Fruit fly (Drosophila melanogaster) whole organism, prepupa: ENCODE results near the gene Gnpnat.

Experiments used
- CG10669 ChIP-seq: fragments of 200-800 bp; sonication (Bioruptor generic); optimal IDR thresholded peaks from 3 replicates; lab custom pipeline; 2018; ENCODE audit warnings: missing biosample characterization, mild to moderate bottlenecking, missing genetic modification characterization, moderate library complexity
- CG11762 ChIP-seq: fragments of 200-800 bp; sonication (Bioruptor generic); optimal IDR thresholded peaks from 3 replicates; lab custom pipeline; 2016; ENCODE audit warnings: missing biosample characterization, missing genetic modification characterization; ENCODE audit not compliant: insufficient read depth
- CG11902 ChIP-seq: fragments of 200-800 bp; sonication (Bioruptor generic); optimal IDR thresholded peaks from 3 replicates; lab custom pipeline; 2016; ENCODE audit warnings: missing biosample characterization, missing genetic modification characterization
- CG15336 ChIP-seq: fragments of 200-800 bp; sonication (Bioruptor generic); IDR thresholded peaks from 2 replicates; pipeline ENCODE4 v1.3.6; 2022; ENCODE audit warnings: missing biosample characterization, missing genetic modification characterization
- CG1621 ChIP-seq: fragments of 200-800 bp; sonication (Bioruptor generic); optimal IDR thresholded peaks from 3 replicates; lab custom pipeline; 2018; ENCODE audit warnings: missing biosample characterization, mild to moderate bottlenecking, missing genetic modification characterization
- CG16779 ChIP-seq: fragments of 200-800 bp; sonication (Bioruptor generic); optimal IDR thresholded peaks from 3 replicates; lab custom pipeline; 2017; ENCODE audit warnings: missing biosample characterization, mild to moderate bottlenecking, missing genetic modification characterization
- CG3032 ChIP-seq: fragments of 200-800 bp; optimal IDR thresholded peaks from 2 replicates; lab custom pipeline; 2019; ENCODE audit warnings: missing biosample characterization, mild to moderate bottlenecking, missing genetic modification characterization, moderate library complexity
- CG31627 ChIP-seq: fragments of 200-800 bp; sonication (Bioruptor generic); optimal IDR thresholded peaks from 3 replicates; lab custom pipeline; 2016; ENCODE audit warnings: missing biosample characterization, missing genetic modification characterization
- CG34406 ChIP-seq: fragments of 200-800 bp; sonication (Bioruptor generic); optimal IDR thresholded peaks from 3 replicates; lab custom pipeline; 2016; ENCODE audit warnings: missing biosample characterization, missing genetic modification characterization
- CG3919 ChIP-seq: fragments of 200-800 bp; sonication (Bioruptor generic); optimal IDR thresholded peaks from 3 replicates; lab custom pipeline; 2016; ENCODE audit warnings: missing biosample characterization, missing genetic modification characterization
- CG4318 ChIP-seq: fragments of 200-800 bp; sonication (Bioruptor generic); optimal IDR thresholded peaks from 3 replicates; lab custom pipeline; 2017; ENCODE audit warnings: missing biosample characterization, mild to moderate bottlenecking, missing genetic modification characterization
- CG6163 ChIP-seq: fragments of 200-800 bp; sonication (Bioruptor generic); IDR thresholded peaks from 3 replicates; pipeline ENCODE4 v1.3.6; 2022; ENCODE audit warnings: missing biosample characterization, missing genetic modification characterization
- CG6276 ChIP-seq: fragments of 200-800 bp; sonication (Bioruptor generic); optimal IDR thresholded peaks from 2 replicates; lab custom pipeline; 2017; ENCODE audit warnings: missing biosample characterization, mild to moderate bottlenecking, missing genetic modification characterization
- CG6792 ChIP-seq: fragments of 200-800 bp; sonication (Bioruptor generic); optimal IDR thresholded peaks from 3 replicates; lab custom pipeline; 2016; ENCODE audit warnings: missing biosample characterization, missing genetic modification characterization
- CG6808 ChIP-seq: fragments of 200-800 bp; sonication (Bioruptor generic); optimal IDR thresholded peaks from 3 replicates; lab custom pipeline; 2017; ENCODE audit warnings: missing biosample characterization, missing genetic modification characterization, mild to moderate bottlenecking, moderate library complexity, missing genetic modification reagents
- CG6854 ChIP-seq: fragments of 200-800 bp; sonication (Bioruptor generic); optimal IDR thresholded peaks from 2 replicates; lab custom pipeline; 2017; ENCODE audit warnings: missing biosample characterization, mild to moderate bottlenecking, missing genetic modification characterization
- CG7368 ChIP-seq: fragments of 200-800 bp; sonication (Bioruptor generic); optimal IDR thresholded peaks from 3 replicates; lab custom pipeline; 2016; ENCODE audit warnings: missing biosample characterization, missing genetic modification characterization
- CG8119 ChIP-seq: fragments of 200-800 bp; sonication (Bioruptor generic); IDR thresholded peaks from 3 replicates; pipeline ENCODE4 v1.3.6; 2022; ENCODE audit warnings: missing biosample characterization, missing genetic modification characterization
- CG8319 ChIP-seq: fragments of 200-800 bp; sonication (Bioruptor generic); optimal IDR thresholded peaks from 3 replicates; lab custom pipeline; 2016; ENCODE audit warnings: missing biosample characterization, missing genetic modification characterization
- CG8632 ChIP-seq: fragments of 200-800 bp; sonication (Bioruptor generic); optimal IDR thresholded peaks from 3 replicates; lab custom pipeline; 2016; ENCODE audit warnings: missing biosample characterization, missing genetic modification characterization
- CG9139 ChIP-seq: fragments of 200-800 bp; sonication (Bioruptor generic); optimal IDR thresholded peaks from 3 replicates; lab custom pipeline; 2017; ENCODE audit warnings: missing biosample characterization, mild to moderate bottlenecking, missing genetic modification characterization
- Eip75B ChIP-seq: fragments of 200-800 bp; sonication (Bioruptor generic); optimal IDR thresholded peaks from 3 replicates; lab custom pipeline; 2016; ENCODE audit warnings: missing biosample characterization, missing genetic modification characterization
- Eip78C ChIP-seq: fragments of 200-800 bp; sonication (Bioruptor generic); peaks from one replicate; lab custom pipeline; 2016; ENCODE audit warnings: missing biosample characterization, missing genetic modification characterization
- Eip93F ChIP-seq: fragments of 200-800 bp; sonication (Bioruptor generic); optimal IDR thresholded peaks from 2 replicates; lab custom pipeline; 2016; ENCODE audit warnings: missing biosample characterization, mild to moderate bottlenecking, missing genetic modification characterization
- Ets21C ChIP-seq: fragments of 200-800 bp; sonication (Bioruptor generic); optimal IDR thresholded peaks from 3 replicates; lab custom pipeline; 2016; ENCODE audit warnings: missing biosample characterization, missing genetic modification characterization
- Ets96B ChIP-seq: fragments of 200-800 bp; optimal IDR thresholded peaks from 2 replicates; lab custom pipeline; 2019; ENCODE audit warnings: missing biosample characterization, mild to moderate bottlenecking, missing genetic modification characterization, moderate library complexity
- Hr39 ChIP-seq: fragments of 200-800 bp; sonication (Bioruptor generic); optimal IDR thresholded peaks from 2 replicates; lab custom pipeline; 2016; ENCODE audit warnings: missing biosample characterization, missing genetic modification characterization
- Hr4 ChIP-seq: fragments of 200-800 bp; sonication (Bioruptor generic); optimal IDR thresholded peaks from 3 replicates; lab custom pipeline; 2016; ENCODE audit warnings: missing biosample characterization, missing genetic modification characterization
- Lpt ChIP-seq: fragments of 200-800 bp; sonication (Bioruptor generic); optimal IDR thresholded peaks from 3 replicates; lab custom pipeline; 2016; ENCODE audit warnings: missing biosample characterization, missing genetic modification characterization
- Smox ChIP-seq: fragments of 200-800 bp; sonication (Bioruptor generic); optimal IDR thresholded peaks from 3 replicates; lab custom pipeline; 2016; ENCODE audit warnings: missing biosample characterization, missing genetic modification characterization
- Sox14 ChIP-seq: fragments of 200-800 bp; sonication (Bioruptor generic); optimal IDR thresholded peaks from 3 replicates; lab custom pipeline; 2016; ENCODE audit warnings: missing biosample characterization, missing genetic modification characterization
- Sox15 ChIP-seq: fragments of 200-800 bp; sonication (Bioruptor generic); optimal IDR thresholded peaks from 3 replicates; lab custom pipeline; 2016; ENCODE audit warnings: missing biosample characterization, missing genetic modification characterization
- achi ChIP-seq: fragments of 200-800 bp; sonication (Bioruptor generic); optimal IDR thresholded peaks from 3 replicates; lab custom pipeline; 2016; ENCODE audit warnings: missing biosample characterization, missing genetic modification characterization
- acj6 ChIP-seq: fragments of 200-800 bp; sonication (Bioruptor generic); optimal IDR thresholded peaks from 3 replicates; lab custom pipeline; 2016; ENCODE audit warnings: missing biosample characterization, missing genetic modification characterization
- dac ChIP-seq: fragments of 200-800 bp; sonication (Bioruptor generic); optimal IDR thresholded peaks from 2 replicates; lab custom pipeline; 2017; ENCODE audit warnings: missing biosample characterization, mild to moderate bottlenecking, missing genetic modification characterization
- dsx ChIP-seq: fragments of 200-800 bp; optimal IDR thresholded peaks from 3 replicates; lab custom pipeline; 2019; ENCODE audit warnings: missing biosample characterization, mild to moderate bottlenecking, missing genetic modification characterization, moderate library complexity; ENCODE audit not compliant: poor library complexity, severe bottlenecking
- eg ChIP-seq: fragments of 200-800 bp; sonication (Bioruptor generic); IDR thresholded peaks from 3 replicates; pipeline ENCODE4 v1.3.6; 2022; ENCODE audit warnings: missing biosample characterization, missing genetic modification characterization
- esn ChIP-seq: fragments of 200-800 bp; sonication (Bioruptor generic); optimal IDR thresholded peaks from 2 replicates; lab custom pipeline; 2016; ENCODE audit warnings: missing biosample characterization, mild to moderate bottlenecking, missing genetic modification characterization, moderate library complexity
- fkh ChIP-seq: fragments of 200-800 bp; sonication (Bioruptor generic); optimal IDR thresholded peaks from 3 replicates; lab custom pipeline; 2017; ENCODE audit warnings: missing biosample characterization, mild to moderate bottlenecking, missing genetic modification characterization, moderate library complexity
- lz ChIP-seq: fragments of 200-800 bp; sonication (Bioruptor generic); optimal IDR thresholded peaks from 3 replicates; lab custom pipeline; 2016; ENCODE audit warnings: missing biosample characterization, missing genetic modification characterization
- net ChIP-seq: fragments of 200-800 bp; sonication (Bioruptor generic); optimal IDR thresholded peaks from 3 replicates; lab custom pipeline; 2016; ENCODE audit warnings: missing biosample characterization, missing genetic modification characterization
- salr ChIP-seq, 2 experiments: fragments of 200-800 bp; sonication (Bioruptor generic); optimal IDR thresholded peaks; 3 replicates each; lab custom pipeline; 2016 to 2018; ENCODE audit warnings: missing biosample characterization in 2 of 2, missing genetic modification characterization in 2 of 2, mild to moderate bottlenecking in 1 of 2
- spab ChIP-seq: fragments of 200-800 bp; sonication (Bioruptor generic); optimal IDR thresholded peaks from 2 replicates; lab custom pipeline; 2017; ENCODE audit warnings: missing biosample characterization, mild to moderate bottlenecking, missing genetic modification characterization, missing genetic modification reagents
- ss ChIP-seq, 2 experiments: fragments of 200-800 bp; sonication (Bioruptor generic); optimal IDR thresholded peaks; 2 replicates in 1 of 2; 3 replicates in 1 of 2; lab custom pipeline; 2017 to 2018; ENCODE audit warnings: mild to moderate bottlenecking in 2 of 2, missing biosample characterization in 2 of 2, missing genetic modification characterization in 2 of 2, moderate library complexity in 1 of 2
- svp ChIP-seq: fragments of 200-800 bp; sonication (Bioruptor generic); peaks from one replicate; lab custom pipeline; 2016; ENCODE audit warnings: missing biosample characterization, missing genetic modification characterization
- vri ChIP-seq: fragments of 200-800 bp; sonication (Bioruptor generic); optimal IDR thresholded peaks from 3 replicates; lab custom pipeline; 2016; ENCODE audit warnings: missing biosample characterization, mild to moderate bottlenecking, missing genetic modification characterization

The Gnpnat gene

DNA sequence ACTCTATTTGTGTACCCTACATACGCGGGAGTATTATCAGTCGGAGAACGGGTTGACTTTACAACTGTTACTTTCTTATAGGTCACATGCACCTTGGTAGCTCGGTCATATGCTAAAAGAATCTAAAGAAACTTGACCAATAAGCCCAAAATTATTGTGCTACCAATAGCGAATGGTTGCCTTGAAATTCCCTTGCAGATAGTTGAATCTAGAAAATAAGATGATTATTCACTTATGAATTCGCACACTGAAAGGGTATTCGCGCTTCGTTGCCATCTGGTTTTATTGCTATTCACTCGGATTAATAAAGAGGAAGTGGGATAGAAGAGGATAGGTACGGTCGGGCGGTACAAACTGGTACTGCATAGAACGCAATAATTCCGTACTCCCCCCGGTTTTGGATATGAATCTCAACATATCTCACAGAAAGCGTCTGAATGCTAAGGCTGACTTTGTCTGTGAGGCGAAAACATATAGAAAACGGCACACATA, 35.8 kb downstream of the Gnpnat start (continued):
- no peak for TF ChIP-seq CG16779
- peak; percentile 74 for TF ChIP-seq CG8632
- peak; percentile 46 for TF ChIP-seq dsx (GFP tag; lab: Kevin White, UChicago)
- peak; percentile 68 for TF ChIP-seq CG6276 (GFP tag; lab: Kevin White, UChicago)
- TF ChIP-seq salr (GFP tag; optimal IDR thresholded peaks at IDR 0.05; lab: Kevin White, UChicago) = peak; percentile 60 to 75
- peak; percentile 59 for TF ChIP-seq CG9139 (GFP tag; lab: Kevin White, UChicago)
- TF ChIP-seq CG3032 (tag; lab: Kevin White, UChicago) = peak; percentile 73
- peak; percentile 16 for TF ChIP-seq CG8319 (GFP tag; lab: Kevin White, UChicago)
- peak; percentile 86 for TF ChIP-seq Hr39 (GFP tag; lab: Kevin White, UChicago)
- TF ChIP-seq Sox15 (GFP tag; lab: Kevin White, UChicago) = peak; percentile 78
- TF ChIP-seq CG7368 (GFP tag; lab: Kevin White, UChicago) = peak; percentile 64
- TF ChIP-seq esn (GFP tag; lab: Kevin White, UChicago) = peak; percentile 79
- no peak for TF ChIP-seq CG6854 (GFP tag; lab: Kevin White, UChicago)

DNA sequence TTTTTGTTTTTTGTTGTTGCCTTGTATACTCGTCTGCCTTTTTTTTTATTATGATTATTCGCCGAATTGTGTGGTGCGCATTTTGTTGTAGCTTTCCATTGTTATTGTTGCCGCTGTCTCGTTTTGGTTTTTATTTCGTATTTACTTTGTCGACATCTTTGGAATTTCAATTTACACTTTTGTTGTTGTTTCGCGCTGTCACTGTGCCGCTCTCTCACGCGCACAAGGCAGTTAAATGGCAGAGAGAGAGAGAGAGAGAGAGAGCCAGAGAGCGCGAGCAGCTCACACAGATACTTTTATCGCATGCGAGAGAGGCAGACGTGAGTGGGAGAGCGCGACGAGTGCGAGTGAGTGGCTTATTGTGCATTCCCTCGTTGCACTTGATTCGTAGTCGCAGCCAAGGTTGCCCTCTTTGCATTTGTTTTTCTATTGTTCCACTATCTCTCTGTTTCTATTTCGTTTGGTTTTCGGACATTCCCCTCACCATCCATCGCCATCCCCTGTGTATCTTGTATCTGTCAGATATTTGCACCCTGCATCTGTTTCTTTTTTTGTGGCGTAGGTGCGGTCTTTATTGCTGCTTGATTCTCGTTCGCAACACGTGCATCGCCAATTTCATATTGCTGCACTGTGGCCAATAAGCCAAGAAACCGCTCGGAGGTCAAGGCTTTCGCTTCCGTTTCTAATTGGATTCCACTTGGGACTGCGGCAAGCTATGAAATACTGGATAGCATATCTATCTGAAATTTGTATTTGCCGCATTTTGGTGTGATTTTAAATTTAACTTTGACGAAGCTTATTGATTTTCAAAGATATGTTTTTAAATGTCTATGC, 36.5 kb downstream of the Gnpnat start:
- TF ChIP-seq CG7368 (GFP tag; lab: Kevin White, UChicago) (no peak), svp (GFP tag; lab: Kevin White, UChicago) (peak; percentile 54), Eip93F (peak; percentile 62), CG8119 (GFP tag; lab: Robert Waterston, UW) (no peak), Eip78C (peak; percentile 71), ss (GFP tag; optimal IDR thresholded peaks at IDR 0.05; lab: Kevin White, UChicago) (no peak), CG31627 (GFP tag; lab: Kevin White, UChicago) (no peak), Sox14 (no peak), CG16779 (peak; percentile 37), CG9139 (GFP tag; lab: Kevin White, UChicago) (peak; percentile 4), Eip75B (GFP tag; lab: Kevin White, UChicago) (no peak), dac (no peak), vri (peak; percentile 58), CG11762 (GFP tag; lab: Kevin White, UChicago) (no peak), dsx (GFP tag; lab: Kevin White, UChicago) (peak; percentile 61), fkh (peak; percentile 92), CG34406 (no peak), net (no peak), CG6792 (no peak), Ets96B (tag; lab: Kevin White, UChicago) (no peak), CG11902 (GFP tag; lab: Kevin White, UChicago) (no peak), Lpt (GFP tag; lab: Kevin White, UChicago) (no peak), Smox (GFP tag; lab: Kevin White, UChicago) (no peak), Hr4 (GFP tag; lab: Kevin White, UChicago) (no peak), CG3919 (GFP tag; lab: Kevin White, UChicago) (no peak), CG6808 (GFP tag; lab: Kevin White, UChicago) (no peak), CG4318 (GFP tag; lab: Kevin White, UChicago) (no peak), lz (GFP tag; lab: Kevin White, UChicago) (no peak), CG1621 (no peak), CG6163 (GFP tag; lab: Robert Waterston, UW) (peak; percentile 54), CG15336 (GFP tag; lab: Robert Waterston, UW) (peak; percentile 67; the same call in 1 of the 2 replicates), CG6854 (GFP tag; lab: Kevin White, UChicago) (peak; percentile 61), acj6 (GFP tag; lab: Kevin White, UChicago) (no peak), spab (GFP tag; lab: Kevin White, UChicago) (no peak), achi (peak; percentile 66), CG10669 (GFP tag; lab: Kevin White, UChicago) (no peak), eg (GFP tag; lab: Robert Waterston, UW) (no peak), esn (GFP tag; lab: Kevin White, UChicago) (no peak), Ets21C (no peak)
